Worm (Caenorhabditis elegans): Measurements from ENCODE around the gene cest-1.2.
A peak's percentile ranks its signal among the peaks of the same experiment; 100 is the strongest.

- TF ChIP-seq nhr-77 (tag; optimal IDR thresholded peaks at IDR 0.05) (peak; percentile 47), ztf-11 (tag; optimal IDR thresholded peaks at IDR 0.05) (no peak)
These were observed 32.8 kb upstream of the cest-1.2 start, which contains the start of gene atfs-1 for ce11 chrV:14193451-14193850.
